Fruit fly (Drosophila melanogaster): ENCODE data around the gene cv.

Gene cv

dm6 chrX:5664222-5664621 lies 25.6 kb upstream of the cv start (continued):
- no peak for TF ChIP-seq CG15011 (GFP tag; optimal IDR thresholded peaks at IDR 0.05)
- TF ChIP-seq CG3726 (GFP tag; IDR thresholded peaks at IDR 0.05) = no peak
- TF ChIP-seq GATAe (GFP tag; conservative IDR thresholded peaks at IDR 0.05) = no peak
- no peak for TF ChIP-seq CG10959 (GFP tag; IDR thresholded peaks at IDR 0.05)
- no peak for TF ChIP-seq yki (optimal IDR thresholded peaks at IDR 0.05)
- TF ChIP-seq Dref (GFP tag; IDR thresholded peaks at IDR 0.05) = no peak
- no peak for TF ChIP-seq bigmax (GFP tag; optimal IDR thresholded peaks at IDR 0.05)
- TF ChIP-seq YL-1 (GFP tag; optimal IDR thresholded peaks at IDR 0.05) = peak; percentile 29
- no peak for TF ChIP-seq C15 (GFP tag; IDR thresholded peaks at IDR 0.05)
- no peak for TF ChIP-seq Dfd (GFP tag; optimal IDR thresholded peaks at IDR 0.05)
- no peak for TF ChIP-seq CG16863 (GFP tag; optimal IDR thresholded peaks at IDR 0.05)
- no peak for TF ChIP-seq CG13123 (GFP tag; optimal IDR thresholded peaks at IDR 0.05)
- peak; percentile 63 for TF ChIP-seq schlank (tag; optimal IDR thresholded peaks at IDR 0.05)
- TF ChIP-seq CG6765 (GFP tag; optimal IDR thresholded peaks at IDR 0.05) = peak; percentile 72
- TF ChIP-seq CG11093 (GFP tag; IDR thresholded peaks at IDR 0.05) = no peak
- peak; percentile 68 for TF ChIP-seq caup (GFP tag; optimal IDR thresholded peaks at IDR 0.05; ENCODE audit: severe bottlenecking)
- TF ChIP-seq Sry-β (GFP tag; optimal IDR thresholded peaks at IDR 0.05) = no peak
- TF ChIP-seq Optix (GFP tag; IDR thresholded peaks at IDR 0.05) = no peak
- TF ChIP-seq CG9437 (GFP tag; optimal IDR thresholded peaks at IDR 0.05) = no peak
- TF ChIP-seq gcm (GFP tag; optimal IDR thresholded peaks at IDR 0.05) = no peak
- no peak for TF ChIP-seq sc (optimal IDR thresholded peaks at IDR 0.05)
- TF ChIP-seq sc (GFP tag; optimal IDR thresholded peaks at IDR 0.05) = no peak
- no peak for TF ChIP-seq Dad (GFP tag; optimal IDR thresholded peaks at IDR 0.05)
- TF ChIP-seq bowl (GFP tag; IDR thresholded peaks at IDR 0.05) = no peak
- TF ChIP-seq CG15479 (GFP tag; optimal IDR thresholded peaks at IDR 0.05) = no peak
- TF ChIP-seq ind (GFP tag; optimal IDR thresholded peaks at IDR 0.05) = no peak
- no peak for TF ChIP-seq CG10462 (GFP tag; optimal IDR thresholded peaks at IDR 0.05)
- no peak for TF ChIP-seq lov (optimal IDR thresholded peaks at IDR 0.05)
- TF ChIP-seq lov (GFP tag; IDR thresholded peaks at IDR 0.05) = no peak
- no peak for TF ChIP-seq NC2α (GFP tag; optimal IDR thresholded peaks at IDR 0.05)
- no peak for TF ChIP-seq Dp (GFP tag; optimal IDR thresholded peaks at IDR 0.05)
- no peak for TF ChIP-seq Oli (tag; optimal IDR thresholded peaks at IDR 0.05)
- no peak for TF ChIP-seq corto (GFP tag; optimal IDR thresholded peaks at IDR 0.05)
- no peak for TF ChIP-seq esg (GFP tag; conservative IDR thresholded peaks at IDR 0.05)
- no peak for TF ChIP-seq CG10654 (GFP tag; optimal IDR thresholded peaks at IDR 0.05)
- 0 out of 3 replicates have a peak, but pooled peaks have one; percentile 22 for TF ChIP-seq ken (GFP tag; IDR thresholded peaks at IDR 0.05)
- TF ChIP-seq CG4707 (GFP tag; optimal IDR thresholded peaks at IDR 0.05) = peak; percentile 10
- no peak for TF ChIP-seq dm (GFP tag; optimal IDR thresholded peaks at IDR 0.05)
- peak; percentile 67 for TF ChIP-seq abd-A (tag; optimal IDR thresholded peaks at IDR 0.05)
- no peak for TF ChIP-seq CG34224 (GFP tag; IDR thresholded peaks at IDR 0.05; ENCODE audit: partially characterized antibody)
- TF ChIP-seq Sin3A (optimal IDR thresholded peaks at IDR 0.05) = no peak
- no peak for TF ChIP-seq Mad (GFP tag; optimal IDR thresholded peaks at IDR 0.05)
- no peak for TF ChIP-seq sens-2 (GFP tag; IDR thresholded peaks at IDR 0.05)
- TF ChIP-seq Chrac-16 (GFP tag; optimal IDR thresholded peaks at IDR 0.05) = no peak
- no peak for TF ChIP-seq Hr3 (GFP tag; optimal IDR thresholded peaks at IDR 0.05)
- TF ChIP-seq Abd-B (GFP tag; optimal IDR thresholded peaks at IDR 0.05) = no peak
- no peak for TF ChIP-seq grn (GFP tag; optimal IDR thresholded peaks at IDR 0.05)
- no peak for TF ChIP-seq nom (GFP tag; optimal IDR thresholded peaks at IDR 0.05)
- no peak for TF ChIP-seq CG13424 (tag; optimal IDR thresholded peaks at IDR 0.05)
- no peak for TF ChIP-seq CG8388 (GFP tag; optimal IDR thresholded peaks at IDR 0.05)
- no peak for TF ChIP-seq NK7.1 (GFP tag; optimal IDR thresholded peaks at IDR 0.05)
- TF ChIP-seq HLH3B (GFP tag; IDR thresholded peaks at IDR 0.05) = no peak
- TF ChIP-seq CG6689 (GFP tag; IDR thresholded peaks at IDR 0.05) = no peak
- TF ChIP-seq CG3847 (GFP tag; IDR thresholded peaks at IDR 0.05) = no peak
